Fruit fly (Drosophila melanogaster) whole organism, embryonic: ENCODE data around the gene CG11384.

Experiments used
- ATbp ChIP-seq: fragments of 200-800 bp; sonication (Bioruptor generic); optimal IDR thresholded peaks from 2 replicates; lab custom pipeline; 2017; ENCODE audit warnings: missing biosample characterization, mild to moderate bottlenecking, missing genetic modification characterization, missing genetic modification reagents
- Abd-B ChIP-seq: fragments of 200-800 bp; sonication (Bioruptor generic); optimal IDR thresholded peaks from 2 replicates; lab custom pipeline; 2018; ENCODE audit warnings: missing biosample characterization, mild to moderate bottlenecking, missing genetic modification characterization, moderate library complexity
- BEAF-32 ChIP-seq: fragments of 200-800 bp; sonication (Bioruptor generic); optimal IDR thresholded peaks from 3 replicates; lab custom pipeline; 2017; ENCODE audit warnings: missing biosample characterization, missing genetic modification characterization, mild to moderate bottlenecking, moderate library complexity, missing genetic modification reagents
- BtbVII ChIP-seq: fragments of 200-800 bp; sonication (Bioruptor generic); optimal IDR thresholded peaks from 3 replicates; lab custom pipeline; 2017; ENCODE audit warnings: missing biosample characterization, mild to moderate bottlenecking, missing genetic modification characterization
- CG10565 ChIP-seq: fragments of 200-800 bp; sonication (Bioruptor generic); optimal IDR thresholded peaks from 3 replicates; lab custom pipeline; 2016; ENCODE audit warnings: missing biosample characterization, mild to moderate bottlenecking, missing genetic modification characterization
- CG12155 ChIP-seq: fragments of 200-800 bp; sonication (Bioruptor generic); optimal IDR thresholded peaks from 3 replicates; lab custom pipeline; 2016; ENCODE audit warnings: missing biosample characterization, missing genetic modification characterization
- CG14441 ChIP-seq: fragments of 200-800 bp; sonication (Bioruptor generic); IDR thresholded peaks from 2 replicates; pipeline ENCODE4 v1.3.6; 2022; ENCODE audit warnings: missing biosample characterization, missing genetic modification characterization
- CG14667 ChIP-seq: fragments of 200-800 bp; sonication (Bioruptor generic); IDR thresholded peaks from 2 replicates; pipeline ENCODE4 v1.3.6; 2022; ENCODE audit warnings: missing biosample characterization, missing genetic modification characterization
- CG15269 ChIP-seq: fragments of 200-800 bp; sonication (Bioruptor generic); optimal IDR thresholded peaks from 2 replicates; lab custom pipeline; 2018; ENCODE audit warnings: missing biosample characterization, mild to moderate bottlenecking, missing genetic modification characterization, moderate library complexity
- CG18476 ChIP-seq: fragments of 200-800 bp; sonication (Bioruptor generic); optimal IDR thresholded peaks from 2 replicates; lab custom pipeline; 2016; ENCODE audit warnings: missing biosample characterization, mild to moderate bottlenecking, missing genetic modification characterization
- CG2116 ChIP-seq: fragments of 200-800 bp; sonication (Bioruptor generic); optimal IDR thresholded peaks from 3 replicates; lab custom pipeline; 2018; ENCODE audit warnings: missing biosample characterization, mild to moderate bottlenecking, missing genetic modification characterization
- CG33213 ChIP-seq: fragments of 200-800 bp; sonication (Bioruptor generic); optimal IDR thresholded peaks from 3 replicates; lab custom pipeline; 2016; ENCODE audit warnings: missing biosample characterization, missing genetic modification characterization
- CG42726 ChIP-seq: fragments of 200-800 bp; sonication (Bioruptor generic); IDR thresholded peaks from 2 replicates; pipeline ENCODE4 v1.3.6; 2022; ENCODE audit warnings: missing biosample characterization, missing genetic modification characterization; ENCODE audit not compliant: partially characterized antibody
- CG43689 ChIP-seq: fragments of 200-800 bp; sonication (Bioruptor generic); IDR thresholded peaks from 2 replicates; pipeline ENCODE4 v1.3.6; 2022; ENCODE audit warnings: missing biosample characterization, missing genetic modification characterization
- CG6791 ChIP-seq: fragments of 200-800 bp; sonication (Bioruptor generic); IDR thresholded peaks from 3 replicates; pipeline ENCODE4 v1.3.6; 2022; ENCODE audit warnings: missing biosample characterization, missing genetic modification characterization; ENCODE audit not compliant: partially characterized antibody
- CG7963 ChIP-seq: fragments of 200-800 bp; sonication (Bioruptor generic); IDR thresholded peaks from 3 replicates; pipeline ENCODE4 v1.3.6; 2022; ENCODE audit warnings: missing biosample characterization, missing genetic modification characterization; ENCODE audit not compliant: partially characterized antibody
- CG9797 ChIP-seq: fragments of 200-800 bp; sonication (Bioruptor generic); optimal IDR thresholded peaks from 3 replicates; lab custom pipeline; 2018; ENCODE audit warnings: missing biosample characterization, mild to moderate bottlenecking, missing genetic modification characterization
- Camta ChIP-seq: fragments of 200-800 bp; sonication (Bioruptor generic); optimal IDR thresholded peaks from 2 replicates; lab custom pipeline; 2016; ENCODE audit warnings: missing biosample characterization, missing genetic modification characterization
- Dip2 ChIP-seq: fragments of 200-800 bp; sonication (Bioruptor generic); IDR thresholded peaks from 2 replicates; pipeline ENCODE4 v1.3.6; 2022; ENCODE audit warnings: missing biosample characterization, missing genetic modification characterization
- Dll ChIP-seq: fragments of 200-800 bp; sonication (Bioruptor generic); IDR thresholded peaks from 4 replicates; pipeline ENCODE4 v1.3.6; 2022; ENCODE audit warnings: missing biosample characterization, missing genetic modification characterization; ENCODE audit not compliant: partially characterized antibody
- Lhr ChIP-seq: fragments of 200-800 bp; sonication (Bioruptor generic); optimal IDR thresholded peaks from 3 replicates; lab custom pipeline; 2017; ENCODE audit warnings: mild to moderate bottlenecking, missing biosample characterization, missing genetic modification reagents, missing genetic modification characterization
- MESR4 ChIP-seq: fragments of 200-800 bp; sonication (Bioruptor generic); optimal IDR thresholded peaks from 2 replicates; lab custom pipeline; 2018; ENCODE audit warnings: missing biosample characterization, mild to moderate bottlenecking, missing genetic modification characterization, moderate library complexity
- Neu2 ChIP-seq: fragments of 200-800 bp; sonication (Bioruptor generic); optimal IDR thresholded peaks from 3 replicates; lab custom pipeline; 2016; ENCODE audit warnings: missing biosample characterization, missing genetic modification characterization, borderline replicate concordance
- Opbp ChIP-seq: fragments of 200-800 bp; sonication (Bioruptor generic); IDR thresholded peaks from 3 replicates; pipeline ENCODE4 v1.3.6; 2022; ENCODE audit warnings: missing biosample characterization, missing genetic modification characterization; ENCODE audit not compliant: partially characterized antibody
- Pdp1 ChIP-seq, 2 experiments: fragments of 200-800 bp; sonication (Bioruptor generic); optimal IDR thresholded peaks; 3 replicates each; lab custom pipeline; 2016; ENCODE audit warnings: missing biosample characterization in 2 of 2, missing genetic modification characterization in 2 of 2, mild to moderate bottlenecking in 1 of 2, moderate library complexity in 1 of 2
- Ptx1 ChIP-seq: fragments of 200-800 bp; sonication (Bioruptor generic); IDR thresholded peaks from 2 replicates; pipeline ENCODE4 v1.3.6; 2022; ENCODE audit warnings: missing biosample characterization, missing genetic modification characterization
- ab ChIP-seq: fragments of 200-800 bp; sonication (Bioruptor generic); optimal IDR thresholded peaks from 2 replicates; lab custom pipeline; 2016; ENCODE audit warnings: missing biosample characterization, missing genetic modification characterization
- ato ChIP-seq: fragments of 200-800 bp; sonication (Bioruptor generic); IDR thresholded peaks from 2 replicates; pipeline ENCODE4 v1.3.6; 2022; ENCODE audit warnings: missing biosample characterization, missing genetic modification characterization; ENCODE audit not compliant: partially characterized antibody
- btn ChIP-seq: fragments of 200-800 bp; sonication (Bioruptor generic); optimal IDR thresholded peaks from 2 replicates; lab custom pipeline; 2016; ENCODE audit warnings: missing biosample characterization, missing genetic modification characterization
- chif ChIP-seq, 2 experiments: fragments of 200-800 bp; sonication (Bioruptor generic); optimal IDR thresholded peaks; 3 replicates each; lab custom pipeline; 2016; ENCODE audit warnings: missing biosample characterization in 2 of 2, missing genetic modification characterization in 2 of 2
- chm ChIP-seq: fragments of 200-800 bp; sonication (Bioruptor generic); IDR thresholded peaks from 2 replicates; pipeline ENCODE4 v1.3.6; 2022; ENCODE audit warnings: missing biosample characterization, missing genetic modification characterization
- chn ChIP-seq: fragments of 200-800 bp; sonication (Bioruptor generic); optimal IDR thresholded peaks from 2 replicates; lab custom pipeline; 2016; ENCODE audit warnings: missing biosample characterization, missing genetic modification characterization
- crc ChIP-seq: fragments of 200-800 bp; sonication (Bioruptor generic); optimal IDR thresholded peaks from 2 replicates; lab custom pipeline; 2016; ENCODE audit warnings: missing biosample characterization, missing genetic modification characterization
- esg ChIP-seq: fragments of 200-800 bp; sonication (Bioruptor generic); conservative IDR thresholded peaks from 2 replicates; pipeline ENCODE4 v1.3.6; 2022; ENCODE audit warnings: missing biosample characterization, missing genetic modification characterization
- grn ChIP-seq: fragments of 200-800 bp; sonication (Bioruptor generic); optimal IDR thresholded peaks from 3 replicates; lab custom pipeline; 2017; ENCODE audit warnings: missing biosample characterization, missing genetic modification characterization
- hbn ChIP-seq: fragments of 200-800 bp; sonication (Bioruptor generic); IDR thresholded peaks from 2 replicates; pipeline ENCODE4 v1.3.6; 2022; ENCODE audit warnings: missing biosample characterization, missing genetic modification characterization; ENCODE audit not compliant: partially characterized antibody
- nerfin-2 ChIP-seq: fragments of 200-800 bp; sonication (Bioruptor generic); IDR thresholded peaks from 2 replicates; pipeline ENCODE4 v1.3.6; 2022; ENCODE audit warnings: missing biosample characterization, missing genetic modification characterization; ENCODE audit not compliant: partially characterized antibody
- org-1 ChIP-seq: fragments of 200-800 bp; sonication (Bioruptor generic); optimal IDR thresholded peaks from 2 replicates; lab custom pipeline; 2017; ENCODE audit warnings: missing biosample characterization, missing genetic modification characterization
- row ChIP-seq: fragments of 200-800 bp; sonication (Bioruptor generic); IDR thresholded peaks from 3 replicates; pipeline ENCODE4 v1.3.6; 2022; ENCODE audit warnings: missing biosample characterization, missing genetic modification characterization
- shn ChIP-seq: fragments of 200-800 bp; sonication (Bioruptor generic); optimal IDR thresholded peaks from 3 replicates; lab custom pipeline; 2016; ENCODE audit warnings: missing biosample characterization, missing genetic modification characterization
- sima ChIP-seq: fragments of 200-800 bp; sonication (Bioruptor generic); optimal IDR thresholded peaks from 2 replicates; lab custom pipeline; 2016; ENCODE audit warnings: missing biosample characterization, missing genetic modification characterization
- slbo ChIP-seq: fragments of 200-800 bp; sonication (Bioruptor generic); IDR thresholded peaks from 2 replicates; pipeline ENCODE4 v1.3.6; 2022; ENCODE audit warnings: missing biosample characterization, missing genetic modification characterization
- sob ChIP-seq: fragments of 200-800 bp; sonication (Bioruptor generic); IDR thresholded peaks from 2 replicates; pipeline ENCODE4 v1.3.6; 2022; ENCODE audit warnings: missing biosample characterization, missing genetic modification characterization
- stwl ChIP-seq: fragments of 200-800 bp; sonication (Bioruptor generic); optimal IDR thresholded peaks from 3 replicates; lab custom pipeline; 2018; ENCODE audit warnings: missing biosample characterization, mild to moderate bottlenecking, missing genetic modification characterization, moderate library complexity
- tna ChIP-seq: fragments of 200-800 bp; sonication (Bioruptor generic); IDR thresholded peaks from 2 replicates; pipeline ENCODE4 v1.3.6; 2022; ENCODE audit warnings: missing biosample characterization, missing genetic modification characterization; ENCODE audit not compliant: partially characterized antibody
- trh ChIP-seq: fragments of 200-800 bp; sonication (Bioruptor generic); optimal IDR thresholded peaks from 2 replicates; lab custom pipeline; 2016; ENCODE audit warnings: missing biosample characterization, missing genetic modification characterization
- ttk ChIP-seq: fragments of 200-800 bp; sonication (Bioruptor generic); IDR thresholded peaks from 2 replicates; pipeline ENCODE4 v2.1.2; 2022; ENCODE audit warnings: missing biosample characterization, missing genetic modification characterization
- unc-4 ChIP-seq: fragments of 200-800 bp; sonication (Bioruptor generic); IDR thresholded peaks from 2 replicates; pipeline ENCODE4 v1.3.6; 2022; ENCODE audit warnings: missing biosample characterization, missing genetic modification characterization; ENCODE audit not compliant: partially characterized antibody
- vnd ChIP-seq: fragments of 200-800 bp; sonication (Bioruptor generic); IDR thresholded peaks from 3 replicates; pipeline ENCODE4 v1.3.6; 2022; ENCODE audit warnings: missing biosample characterization, missing genetic modification characterization; ENCODE audit not compliant: partially characterized antibody
- yki ChIP-seq: fragments of >200 bp; optimal IDR thresholded peaks from 3 replicates; lab custom pipeline; 2018

Gene CG11384

DNA sequence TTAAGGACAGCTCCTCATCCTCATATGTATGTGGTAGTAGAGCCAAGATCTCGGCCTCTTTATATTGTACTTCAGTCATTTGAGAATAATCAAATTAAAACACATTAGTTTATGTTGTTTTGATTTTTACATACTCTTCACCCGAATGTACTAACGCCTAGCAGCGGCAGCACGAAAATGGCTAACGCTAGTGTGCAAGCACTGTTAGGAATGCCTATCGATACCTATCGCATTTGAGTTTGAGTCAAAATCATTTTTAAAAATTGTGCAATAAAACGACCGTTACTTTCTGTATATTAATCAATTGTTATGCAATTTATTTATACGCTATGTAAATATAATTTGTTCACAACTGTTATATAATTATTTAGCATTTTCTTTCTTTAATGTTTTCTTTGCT is 39.2 kb upstream of the CG11384 start, which contains the start of gene CG11398:
TSS of gene CG11398 (minus strand) at position 157 of the 400 bp plus-strand sequence.
- peak; percentile 96 for TF ChIP-seq stwl (tag; lab: Kevin White, UChicago)
- TF ChIP-seq Opbp (GFP tag; lab: Robert Waterston, UW): peak; percentile 84
- no peak for TF ChIP-seq CG12155 (GFP tag; lab: Kevin White, UChicago)
- TF ChIP-seq nerfin-2 (GFP tag; lab: Robert Waterston, UW): peak; percentile 51; the same call in 1 of the 2 replicates
- TF ChIP-seq sob (GFP tag; lab: Robert Waterston, UW): no peak
- peak; percentile 17 for TF ChIP-seq MESR4 (GFP tag; lab: Kevin White, UChicago)
- peak; percentile 67; the same call in 1 of the 2 replicates for TF ChIP-seq ato (GFP tag; lab: Robert Waterston, UW)
- no peak for TF ChIP-seq CG10565 (GFP tag; lab: Kevin White, UChicago)
- peak; percentile 73 for TF ChIP-seq Dll (GFP tag; lab: Robert Waterston, UW)
- TF ChIP-seq crc (GFP tag; lab: Kevin White, UChicago): no peak
- TF ChIP-seq hbn (GFP tag; lab: Robert Waterston, UW): peak; percentile 77; the same call in 1 of the 2 replicates
- no peak for TF ChIP-seq grn (GFP tag; lab: Kevin White, UChicago)
- no peak for TF ChIP-seq CG43689 (GFP tag; lab: Robert Waterston, UW)
- TF ChIP-seq Abd-B (GFP tag; lab: Kevin White, UChicago): no peak
- TF ChIP-seq sima (GFP tag; lab: Kevin White, UChicago): no peak
- TF ChIP-seq CG42726: peak; percentile 78
- TF ChIP-seq Lhr (GFP tag; lab: Kevin White, UChicago): peak; percentile 18
- no peak for TF ChIP-seq btn
- TF ChIP-seq row (GFP tag; lab: Robert Waterston, UW): peak; percentile 33; the same call in 1 of the 3 replicates
- TF ChIP-seq shn (GFP tag; lab: Kevin White, UChicago): no peak
- peak; percentile 86 for TF ChIP-seq BEAF-32 (GFP tag; lab: Kevin White, UChicago)
- peak; percentile 71; the same call in 1 of the 3 replicates for TF ChIP-seq CG7963 (GFP tag; lab: Robert Waterston, UW)
- TF ChIP-seq unc-4 (GFP tag; lab: Robert Waterston, UW): peak; percentile 76
- no peak for TF ChIP-seq chn
- no peak for TF ChIP-seq esg (GFP tag; lab: Robert Waterston, UW)
- TF ChIP-seq slbo (GFP tag; lab: Robert Waterston, UW): peak; percentile 21; the same call in 1 of the 2 replicates
- no peak for TF ChIP-seq Dip2 (GFP tag; lab: Robert Waterston, UW)
- peak; percentile 55 for TF ChIP-seq CG33213 (GFP tag; lab: Kevin White, UChicago)
- peak; percentile 48 for TF ChIP-seq tna (GFP tag; lab: Robert Waterston, UW)
- TF ChIP-seq ATbp: no peak
- no peak for TF ChIP-seq BtbVII (GFP tag; lab: Kevin White, UChicago)
- peak in 1 of 2 experiments; percentile 94 for TF ChIP-seq Pdp1 (GFP tag; optimal IDR thresholded peaks at IDR 0.05; lab: Kevin White, UChicago)
- no peak for TF ChIP-seq Neu2
- TF ChIP-seq chif (GFP tag; optimal IDR thresholded peaks at IDR 0.05; lab: Kevin White, UChicago): no peak
- no peak for TF ChIP-seq ab (GFP tag; lab: Kevin White, UChicago)
- no peak for TF ChIP-seq Camta (GFP tag; lab: Kevin White, UChicago)
- TF ChIP-seq CG14441: no peak
- TF ChIP-seq yki (lab: Kevin White, UChicago): no peak
- no peak for TF ChIP-seq org-1 (GFP tag; lab: Kevin White, UChicago)
- peak; percentile 75 for TF ChIP-seq CG9797 (GFP tag; lab: Kevin White, UChicago)
- TF ChIP-seq Ptx1: no peak
- no peak for TF ChIP-seq ttk (GFP tag; lab: Robert Waterston, UW)
- no peak for TF ChIP-seq chm (GFP tag; lab: Robert Waterston, UW)
- no peak for TF ChIP-seq CG18476 (GFP tag; lab: Kevin White, UChicago)
- TF ChIP-seq CG2116: peak; percentile 88
- TF ChIP-seq vnd (GFP tag; lab: Robert Waterston, UW): peak; percentile 52
- TF ChIP-seq trh (GFP tag; lab: Kevin White, UChicago): no peak
- no peak for TF ChIP-seq CG15269
- TF ChIP-seq CG14667: no peak
- TF ChIP-seq CG6791: peak; percentile 85
